Fruit fly (Drosophila melanogaster) whole organism, embryonic: ENCODE measurements around the gene CG8300.
A peak's percentile ranks its signal among the peaks of the same experiment; 100 is the strongest.

Experiments used
- ATbp ChIP-seq: fragments of 200-800 bp; sonication (Bioruptor generic); optimal IDR thresholded peaks from 2 replicates; lab custom pipeline; 2017; ENCODE audit warnings: missing biosample characterization, mild to moderate bottlenecking, missing genetic modification characterization, missing genetic modification reagents
- BEAF-32 ChIP-seq: fragments of 200-800 bp; sonication (Bioruptor generic); optimal IDR thresholded peaks from 3 replicates; lab custom pipeline; 2017; ENCODE audit warnings: missing biosample characterization, missing genetic modification characterization, mild to moderate bottlenecking, moderate library complexity, missing genetic modification reagents
- Blimp-1 ChIP-seq: fragments of 200-800 bp; sonication (Bioruptor generic); optimal IDR thresholded peaks from 3 replicates; lab custom pipeline; 2018; ENCODE audit warnings: missing biosample characterization, missing genetic modification characterization, mild to moderate bottlenecking, moderate library complexity, missing genetic modification reagents
- CG10959 ChIP-seq: fragments of 200-800 bp; sonication (Bioruptor generic); IDR thresholded peaks from 2 replicates; pipeline ENCODE4 v1.3.6; 2022; ENCODE audit warnings: missing biosample characterization, missing genetic modification characterization
- CG11695 ChIP-seq: fragments of 200-800 bp; sonication (Bioruptor generic); IDR thresholded peaks from 3 replicates; pipeline ENCODE4 v1.3.6; 2022; ENCODE audit warnings: missing biosample characterization, missing genetic modification characterization
- CG12744 ChIP-seq: fragments of 200-800 bp; sonication (Bioruptor generic); optimal IDR thresholded peaks from 2 replicates; lab custom pipeline; 2016; ENCODE audit warnings: missing biosample characterization, missing genetic modification characterization
- CG12769 ChIP-seq: fragments of 200-800 bp; sonication (Bioruptor generic); optimal IDR thresholded peaks from 2 replicates; lab custom pipeline; 2019; ENCODE audit warnings: missing biosample characterization, mild to moderate bottlenecking, missing genetic modification characterization, moderate library complexity
- CG15479 ChIP-seq: fragments of 200-800 bp; sonication (Bioruptor generic); optimal IDR thresholded peaks from 3 replicates; lab custom pipeline; 2019; ENCODE audit warnings: missing biosample characterization, mild to moderate bottlenecking, missing genetic modification characterization, moderate library complexity
- CG17186 ChIP-seq: fragments of 200-800 bp; sonication (Bioruptor generic); optimal IDR thresholded peaks from 3 replicates; lab custom pipeline; 2017; ENCODE audit warnings: missing biosample characterization, missing genetic modification reagents, missing genetic modification characterization
- CG2116 ChIP-seq: fragments of 200-800 bp; sonication (Bioruptor generic); optimal IDR thresholded peaks from 3 replicates; lab custom pipeline; 2018; ENCODE audit warnings: missing biosample characterization, mild to moderate bottlenecking, missing genetic modification characterization
- CG34376 ChIP-seq: fragments of 200-800 bp; sonication (Bioruptor generic); optimal IDR thresholded peaks from 2 replicates; lab custom pipeline; 2018; ENCODE audit warnings: missing biosample characterization, mild to moderate bottlenecking, missing genetic modification characterization
- CG3726 ChIP-seq: fragments of 200-800 bp; sonication (Bioruptor generic); IDR thresholded peaks from 3 replicates; pipeline ENCODE4, ENCODE4 v1.3.6; 2022; ENCODE audit warnings: missing biosample characterization, missing genetic modification characterization
- CG3995 ChIP-seq: fragments of 200-800 bp; sonication (Bioruptor generic); optimal IDR thresholded peaks from 3 replicates; lab custom pipeline; 2016; ENCODE audit warnings: missing biosample characterization, missing genetic modification characterization
- CG42726 ChIP-seq: fragments of 200-800 bp; sonication (Bioruptor generic); IDR thresholded peaks from 2 replicates; pipeline ENCODE4 v1.3.6; 2022; ENCODE audit warnings: missing biosample characterization, missing genetic modification characterization; ENCODE audit not compliant: partially characterized antibody
- CG6272 ChIP-seq: fragments of 200-800 bp; sonication (Bioruptor generic); IDR thresholded peaks from 2 replicates; pipeline ENCODE4 v1.3.6; 2022; ENCODE audit warnings: missing biosample characterization, missing genetic modification characterization
- CG9437 ChIP-seq: fragments of 200-800 bp; sonication (Bioruptor generic); optimal IDR thresholded peaks from 2 replicates; lab custom pipeline; 2018; ENCODE audit warnings: missing biosample characterization, mild to moderate bottlenecking, missing genetic modification characterization
- CTCF ChIP-seq: fragments of 200-800 bp; sonication (Bioruptor generic); optimal IDR thresholded peaks from 2 replicates; lab custom pipeline; 2017; ENCODE audit warnings: missing biosample characterization, mild to moderate bottlenecking, missing genetic modification characterization, moderate library complexity
- Chrac-16 ChIP-seq: fragments of 200-800 bp; sonication (Bioruptor generic); optimal IDR thresholded peaks from 3 replicates; lab custom pipeline; 2016; ENCODE audit warnings: missing biosample characterization, missing genetic modification characterization
- Dp ChIP-seq: fragments of 200-800 bp; sonication (Bioruptor generic); optimal IDR thresholded peaks from 2 replicates; lab custom pipeline; 2018; ENCODE audit warnings: missing biosample characterization, mild to moderate bottlenecking, missing genetic modification characterization, moderate library complexity
- E2f2 ChIP-seq: fragments of 200-800 bp; sonication (Bioruptor generic); IDR thresholded peaks from 2 replicates; pipeline ENCODE4 v1.3.6; 2022; ENCODE audit warnings: missing biosample characterization, missing genetic modification characterization
- Ets97D ChIP-seq: fragments of 200-800 bp; sonication (Bioruptor generic); optimal IDR thresholded peaks from 3 replicates; lab custom pipeline; 2016; ENCODE audit warnings: missing biosample characterization, missing genetic modification characterization
- Hand ChIP-seq: fragments of 200-800 bp; sonication (Bioruptor generic); optimal IDR thresholded peaks from 2 replicates; lab custom pipeline; 2017; ENCODE audit warnings: mild to moderate bottlenecking, missing biosample characterization, missing genetic modification reagents, missing genetic modification characterization
- Hey ChIP-seq: fragments of 200-800 bp; sonication (Bioruptor generic); optimal IDR thresholded peaks from 3 replicates; lab custom pipeline; 2018; ENCODE audit warnings: missing biosample characterization, mild to moderate bottlenecking, missing genetic modification characterization
- Lpt ChIP-seq: fragments of >200 bp; optimal IDR thresholded peaks from 2 replicates; lab custom pipeline; 2018; ENCODE audit warnings: missing biosample characterization, missing genetic modification characterization
- Mrtf ChIP-seq: fragments of 200-800 bp; sonication (Bioruptor generic); IDR thresholded peaks from 3 replicates; pipeline ENCODE4 v1.3.6; 2022; ENCODE audit warnings: missing biosample characterization, missing genetic modification characterization
- Myb ChIP-seq: fragments of 200-800 bp; sonication (Bioruptor generic); optimal IDR thresholded peaks from 2 replicates; lab custom pipeline; 2016; ENCODE audit warnings: missing biosample characterization, missing genetic modification characterization
- Ptx1 ChIP-seq: fragments of 200-800 bp; sonication (Bioruptor generic); IDR thresholded peaks from 2 replicates; pipeline ENCODE4 v1.3.6; 2022; ENCODE audit warnings: missing biosample characterization, missing genetic modification characterization
- Scr ChIP-seq: fragments of 200-800 bp; sonication (Bioruptor generic); IDR thresholded peaks from 2 replicates; pipeline ENCODE4 v1.3.6; 2022; ENCODE audit warnings: missing biosample characterization, missing genetic modification characterization; ENCODE audit not compliant: partially characterized antibody
- Sry-δ ChIP-seq: fragments of 200-800 bp; sonication (Bioruptor generic); optimal IDR thresholded peaks from 2 replicates; lab custom pipeline; 2016; ENCODE audit warnings: missing biosample characterization, missing genetic modification characterization
- Trl ChIP-seq, 3 experiments: fragments of >200 bp in 2 of 3; fragments of 200-800 bp in 1 of 3; sonication (Bioruptor generic) in 1 of 3; optimal IDR thresholded peaks; 2 replicates in 1 of 3; 3 replicates in 2 of 3; lab custom pipeline; 2016 to 2017; ENCODE audit warnings: missing biosample characterization in 1 of 3, missing genetic modification characterization in 1 of 3
- cad ChIP-seq: fragments of >200 bp; optimal IDR thresholded peaks from 2 replicates; lab custom pipeline; 2017; ENCODE audit warnings: missing biosample characterization, missing genetic modification characterization
- cg ChIP-seq: fragments of 200-800 bp; sonication (Bioruptor generic); optimal IDR thresholded peaks from 3 replicates; lab custom pipeline; 2019; ENCODE audit warnings: missing biosample characterization, mild to moderate bottlenecking, missing genetic modification characterization, moderate library complexity
- crol ChIP-seq: fragments of 200-800 bp; sonication (Bioruptor generic); IDR thresholded peaks from 2 replicates; pipeline ENCODE4 v1.3.6; 2022; ENCODE audit warnings: missing biosample characterization, missing genetic modification characterization
- dati ChIP-seq: fragments of 200-800 bp; sonication (Bioruptor generic); IDR thresholded peaks from 2 replicates; pipeline ENCODE4 v1.3.6; 2022; ENCODE audit warnings: missing biosample characterization, missing genetic modification characterization
- dimm ChIP-seq: fragments of 200-800 bp; sonication (Bioruptor generic); IDR thresholded peaks from 2 replicates; pipeline ENCODE4 v1.3.6; 2022; ENCODE audit warnings: missing biosample characterization, missing genetic modification characterization
- ewg ChIP-seq: fragments of 200-800 bp; sonication (Bioruptor generic); optimal IDR thresholded peaks from 3 replicates; lab custom pipeline; 2017; ENCODE audit warnings: mild to moderate bottlenecking, missing biosample characterization, missing genetic modification reagents, missing genetic modification characterization
- fd102C ChIP-seq: fragments of 200-800 bp; sonication (Bioruptor generic); optimal IDR thresholded peaks from 2 replicates; lab custom pipeline; 2018; ENCODE audit warnings: missing biosample characterization, mild to moderate bottlenecking, missing genetic modification characterization, moderate library complexity
- lab ChIP-seq: fragments of 200-800 bp; sonication (Bioruptor generic); optimal IDR thresholded peaks from 3 replicates; lab custom pipeline; 2017; ENCODE audit warnings: missing biosample characterization, missing genetic modification characterization, mild to moderate bottlenecking, moderate library complexity, missing genetic modification reagents
- oc ChIP-seq: fragments of 200-800 bp; sonication (Bioruptor generic); optimal IDR thresholded peaks from 2 replicates; lab custom pipeline; 2018; ENCODE audit warnings: missing biosample characterization, mild to moderate bottlenecking, missing genetic modification characterization, moderate library complexity
- pros ChIP-seq: fragments of 200-800 bp; sonication (Bioruptor generic); optimal IDR thresholded peaks from 3 replicates; lab custom pipeline; 2019; ENCODE audit warnings: missing biosample characterization, mild to moderate bottlenecking, missing genetic modification characterization, moderate library complexity
- sens ChIP-seq: fragments of 200-800 bp; sonication (Bioruptor generic); peaks from one replicate; lab custom pipeline; 2016; ENCODE audit warnings: missing biosample characterization, missing genetic modification characterization
- sima ChIP-seq: fragments of 200-800 bp; sonication (Bioruptor generic); optimal IDR thresholded peaks from 2 replicates; lab custom pipeline; 2016; ENCODE audit warnings: missing biosample characterization, missing genetic modification characterization
- slou ChIP-seq: fragments of 200-800 bp; sonication (Bioruptor generic); optimal IDR thresholded peaks from 3 replicates; lab custom pipeline; 2016; ENCODE audit warnings: missing biosample characterization, missing genetic modification characterization
- sqz ChIP-seq: fragments of 200-800 bp; sonication (Bioruptor generic); optimal IDR thresholded peaks from 3 replicates; lab custom pipeline; 2018; ENCODE audit warnings: missing biosample characterization, mild to moderate bottlenecking, missing genetic modification characterization
- ssp ChIP-seq: fragments of 200-800 bp; sonication (Bioruptor generic); IDR thresholded peaks from 2 replicates; pipeline ENCODE4 v1.3.6; 2022; ENCODE audit warnings: missing biosample characterization, missing genetic modification characterization
- tll ChIP-seq, 2 experiments: fragments of 200-800 bp in 1 of 2; fragments of >200 bp in 1 of 2; sonication (Bioruptor generic) in 1 of 2; optimal IDR thresholded peaks; 2 replicates each; lab custom pipeline; 2017 to 2019; ENCODE audit warnings: missing biosample characterization in 2 of 2, missing genetic modification characterization in 2 of 2, mild to moderate bottlenecking in 1 of 2, moderate library complexity in 1 of 2
- usp ChIP-seq: fragments of >200 bp; optimal IDR thresholded peaks from 2 replicates; lab custom pipeline; 2017; ENCODE audit warnings: missing biosample characterization, missing genetic modification characterization

The CG8300 gene

dm6 chrX:7073234-7073878, 31.3 kb upstream of the CG8300 start (continued):
- TF ChIP-seq BEAF-32 (GFP tag; lab: Kevin White, UChicago) (peak; percentile 31), CG34376 (peak; percentile 29), Scr (GFP tag; lab: Robert Waterston, UW) (0 out of 2 replicates have a peak, but pooled peaks have one; percentile 20), sima (GFP tag; lab: Kevin White, UChicago) (no peak), lab (GFP tag; lab: Kevin White, UChicago) (peak; percentile 62)

dm6 chrX:7074316-7074925, 30.3 kb upstream of the CG8300 start:
- TF ChIP-seq CG11695 (GFP tag; lab: Robert Waterston, UW) (no peak), CTCF (GFP tag; lab: Kevin White, UChicago) (no peak), CG17186 (GFP tag; lab: Kevin White, UChicago) (peak; percentile 98), CG2116 (GFP tag; lab: Kevin White, UChicago) (peak; percentile 5), Hand (GFP tag; lab: Kevin White, UChicago) (no peak), Sry-δ (GFP tag; lab: Kevin White, UChicago) (peak; percentile 54), oc (tag; lab: Kevin White, UChicago) (no peak), Mrtf (GFP tag; lab: Robert Waterston, UW) (no peak), Ptx1 (GFP tag; lab: Robert Waterston, UW) (no peak), fd102C (GFP tag; lab: Kevin White, UChicago) (no peak), Ets97D (GFP tag; lab: Kevin White, UChicago) (no peak), CG3995 (GFP tag; lab: Kevin White, UChicago) (no peak), cad (GFP tag; lab: Kevin White, UChicago) (no peak), Chrac-16 (GFP tag; lab: Kevin White, UChicago) (no peak), BEAF-32 (GFP tag; lab: Kevin White, UChicago) (peak; percentile 49), ssp (no peak), CG9437 (peak; percentile 95), Dp (GFP tag; lab: Kevin White, UChicago) (peak; percentile 49), Hey (tag; lab: Kevin White, UChicago) (no peak), dati (GFP tag; lab: Robert Waterston, UW) (no peak), E2f2 (GFP tag; lab: Robert Waterston, UW) (peak; percentile 58), Myb (GFP tag; lab: Kevin White, UChicago) (peak; percentile 82), Lpt (GFP tag; lab: Kevin White, UChicago) (no peak)

- TF ChIP-seq CG42726 (GFP tag; lab: Robert Waterston, UW) = 0 out of 2 replicates have a peak, but pooled peaks have one; percentile 12
- peak; percentile 7 for TF ChIP-seq Blimp-1 (GFP tag; lab: Kevin White, UChicago)
- peak in 1 of 2 experiments; percentile 3 for TF ChIP-seq Trl (optimal IDR thresholded peaks at IDR 0.05; lab: Kevin White, UChicago)
- no peak for TF ChIP-seq Trl (GFP tag; optimal IDR thresholded peaks at IDR 0.05; lab: Kevin White, UChicago)
- TF ChIP-seq pros (GFP tag; lab: Kevin White, UChicago) = peak; percentile 92
- peak; percentile 92 for TF ChIP-seq CG15479 (GFP tag; lab: Kevin White, UChicago)
- TF ChIP-seq sens (GFP tag; lab: Kevin White, UChicago) = peak; percentile 82
- TF ChIP-seq tll (GFP tag; optimal IDR thresholded peaks at IDR 0.05; lab: Kevin White, UChicago) = peak in 1 of 2 experiments; percentile 15
- TF ChIP-seq CG3726 (GFP tag; lab: Robert Waterston, UW) = no peak
- TF ChIP-seq cg (GFP tag; lab: Kevin White, UChicago) = peak; percentile 38
- TF ChIP-seq ATbp = no peak
- TF ChIP-seq ewg = peak; percentile 46
- no peak for TF ChIP-seq CG6272
- no peak for TF ChIP-seq CG10959 (GFP tag; lab: Robert Waterston, UW)
- no peak for TF ChIP-seq CG12744 (GFP tag; lab: Kevin White, UChicago)
- no peak for TF ChIP-seq crol (GFP tag; lab: Robert Waterston, UW)
- TF ChIP-seq dimm = no peak
- no peak for TF ChIP-seq slou (GFP tag; lab: Kevin White, UChicago)
- TF ChIP-seq CG12769 (tag; lab: Kevin White, UChicago) = no peak
- no peak for TF ChIP-seq usp (GFP tag; lab: Kevin White, UChicago)
- TF ChIP-seq sqz (GFP tag; lab: Kevin White, UChicago) = peak; percentile 40
Observed at dm6 chrX:7082407-7082806, 22.3 kb upstream of the CG8300 start.
